Fruit fly (Drosophila melanogaster) whole organism, pupa: ENCODE measurements around the gene Fdh.
A peak's percentile ranks its signal among the peaks of the same experiment; 100 is the strongest.

Experiments used
- CG10348 ChIP-seq: fragments of 200-800 bp; sonication (Bioruptor generic); IDR thresholded peaks from 2 replicates; pipeline ENCODE4 v1.3.6; 2022; ENCODE audit warnings: missing biosample characterization, missing genetic modification characterization
- CG12605 ChIP-seq: fragments of 200-800 bp; sonication (Bioruptor generic); IDR thresholded peaks from 2 replicates; pipeline ENCODE4 v1.3.6; 2022; ENCODE audit warnings: missing biosample characterization, missing genetic modification characterization
- CG13204 ChIP-seq: fragments of 200-800 bp; sonication (Bioruptor generic); optimal IDR thresholded peaks from 2 replicates; lab custom pipeline; 2018; ENCODE audit warnings: missing biosample characterization, mild to moderate bottlenecking, missing genetic modification characterization, moderate library complexity
- CG14655 ChIP-seq: fragments of 200-800 bp; sonication (Bioruptor generic); optimal IDR thresholded peaks from 3 replicates; lab custom pipeline; 2017; ENCODE audit warnings: mild to moderate bottlenecking, missing biosample characterization, missing genetic modification reagents, missing genetic modification characterization
- CG15710 ChIP-seq: fragments of 200-800 bp; sonication (Bioruptor generic); optimal IDR thresholded peaks from 2 replicates; lab custom pipeline; 2018; ENCODE audit warnings: missing biosample characterization, mild to moderate bottlenecking, missing genetic modification characterization, moderate library complexity
- CG17806 ChIP-seq: fragments of 200-800 bp; sonication (Bioruptor generic); optimal IDR thresholded peaks from 2 replicates; lab custom pipeline; 2018; ENCODE audit warnings: missing biosample characterization, mild to moderate bottlenecking, missing genetic modification characterization, moderate library complexity
- CG32121 ChIP-seq: fragments of 200-800 bp; sonication (Bioruptor generic); IDR thresholded peaks from 2 replicates; pipeline ENCODE4 v1.3.6; 2022; ENCODE audit warnings: missing biosample characterization, missing genetic modification characterization
- CG34367 ChIP-seq: fragments of 200-800 bp; sonication (Bioruptor generic); optimal IDR thresholded peaks from 2 replicates; lab custom pipeline; 2018; ENCODE audit warnings: missing biosample characterization, mild to moderate bottlenecking, missing genetic modification characterization
- CG4496 ChIP-seq: fragments of 200-800 bp; sonication (Bioruptor generic); IDR thresholded peaks from 3 replicates; pipeline ENCODE4 v1.3.6; 2022; ENCODE audit warnings: missing biosample characterization, missing genetic modification characterization
- CG8159 ChIP-seq: fragments of 200-800 bp; sonication (Bioruptor generic); optimal IDR thresholded peaks from 3 replicates; lab custom pipeline; 2018; ENCODE audit warnings: missing biosample characterization, mild to moderate bottlenecking, missing genetic modification characterization, moderate library complexity
- CG8301 ChIP-seq: fragments of 200-800 bp; sonication (Bioruptor generic); optimal IDR thresholded peaks from 2 replicates; lab custom pipeline; 2018; ENCODE audit warnings: missing biosample characterization, mild to moderate bottlenecking, missing genetic modification characterization
- CG9948 ChIP-seq: fragments of 200-800 bp; sonication (Bioruptor generic); optimal IDR thresholded peaks from 2 replicates; lab custom pipeline; 2018; ENCODE audit warnings: missing biosample characterization, mild to moderate bottlenecking, missing genetic modification characterization, moderate library complexity
- D1 ChIP-seq: fragments of 200-800 bp; sonication (Bioruptor generic); optimal IDR thresholded peaks from 2 replicates; lab custom pipeline; 2018; ENCODE audit warnings: missing biosample characterization, mild to moderate bottlenecking, missing genetic modification characterization, moderate library complexity
- EcR ChIP-seq: fragments of 200-800 bp; sonication (Bioruptor generic); optimal IDR thresholded peaks from 3 replicates; lab custom pipeline; 2019; ENCODE audit warnings: missing biosample characterization, missing genetic modification characterization, mild to moderate bottlenecking, moderate library complexity, missing genetic modification reagents
- Ets98B ChIP-seq: fragments of 200-800 bp; sonication (Bioruptor generic); IDR thresholded peaks from 2 replicates; pipeline ENCODE4 v1.3.6; 2022; ENCODE audit warnings: missing biosample characterization, missing genetic modification characterization
- Pif1A ChIP-seq: fragments of 200-800 bp; sonication (Bioruptor generic); optimal IDR thresholded peaks from 3 replicates; lab custom pipeline; 2016; ENCODE audit warnings: missing biosample characterization, missing genetic modification characterization
- Pif1B ChIP-seq: fragments of 200-800 bp; sonication (Bioruptor generic); optimal IDR thresholded peaks from 3 replicates; lab custom pipeline; 2016; ENCODE audit warnings: missing biosample characterization, missing genetic modification characterization
- Snoo ChIP-seq: fragments of 200-800 bp; sonication (Bioruptor generic); optimal IDR thresholded peaks from 3 replicates; lab custom pipeline; 2017; ENCODE audit warnings: missing biosample characterization, mild to moderate bottlenecking, missing genetic modification characterization, inconsistent platforms
- fd96Ca ChIP-seq: fragments of 200-800 bp; sonication (Bioruptor generic); IDR thresholded peaks from 3 replicates; pipeline ENCODE4 v1.3.6; 2022; ENCODE audit warnings: missing biosample characterization, missing genetic modification characterization
- gl ChIP-seq: fragments of 200-800 bp; sonication (Bioruptor generic); optimal IDR thresholded peaks from 2 replicates; lab custom pipeline; 2018; ENCODE audit warnings: missing biosample characterization, mild to moderate bottlenecking, missing genetic modification characterization
- rn ChIP-seq: fragments of 200-800 bp; sonication (Bioruptor generic); IDR thresholded peaks from 2 replicates; pipeline ENCODE4 v1.3.6; 2022; ENCODE audit warnings: missing biosample characterization, missing genetic modification characterization

The Fdh gene

DNA sequence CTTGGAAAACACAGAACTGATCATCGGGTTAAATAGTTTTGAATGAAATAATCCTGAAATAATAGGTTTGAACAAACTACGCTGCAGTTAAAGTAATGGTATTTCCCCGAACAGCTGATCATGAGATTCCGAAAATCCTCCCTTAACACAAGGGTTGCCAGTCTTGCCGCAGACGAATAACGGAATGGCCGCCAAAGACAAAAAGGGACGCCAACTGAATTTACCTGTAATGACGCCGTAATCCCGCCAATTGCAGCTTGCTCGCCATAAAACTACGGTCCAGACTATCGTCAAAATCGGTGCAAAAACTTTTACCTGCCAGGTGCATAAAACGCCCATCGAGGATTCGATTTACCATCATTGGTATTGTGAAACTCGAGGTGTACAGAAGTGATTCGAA is 15.6 kb downstream of the Fdh start, which contains the start of gene CG4570:
TSS of gene CG4570 (plus strand) at position 190 of the 400 bp plus-strand sequence.
- TF ChIP-seq Ets98B (GFP tag; lab: Robert Waterston, UW), result no peak
- TF ChIP-seq CG32121, result no peak
- no peak for TF ChIP-seq CG4496 (GFP tag; lab: Robert Waterston, UW)
- TF ChIP-seq CG17806, result no peak
- no peak for TF ChIP-seq CG10348 (GFP tag; lab: Robert Waterston, UW)
- no peak for TF ChIP-seq EcR (GFP tag; lab: Kevin White, UChicago)
- TF ChIP-seq Pif1B (GFP tag; lab: Kevin White, UChicago), result no peak
- TF ChIP-seq CG8301, result no peak
- no peak for TF ChIP-seq CG8159 (tag; lab: Kevin White, UChicago)
- no peak for TF ChIP-seq D1 (tag; lab: Kevin White, UChicago)
- TF ChIP-seq Pif1A (GFP tag; lab: Kevin White, UChicago), result no peak
- TF ChIP-seq Snoo (tag; lab: Kevin White, UChicago), result no peak
- TF ChIP-seq gl (tag; lab: Kevin White, UChicago), result no peak
- no peak for TF ChIP-seq rn (GFP tag; lab: Robert Waterston, UW)

DNA sequence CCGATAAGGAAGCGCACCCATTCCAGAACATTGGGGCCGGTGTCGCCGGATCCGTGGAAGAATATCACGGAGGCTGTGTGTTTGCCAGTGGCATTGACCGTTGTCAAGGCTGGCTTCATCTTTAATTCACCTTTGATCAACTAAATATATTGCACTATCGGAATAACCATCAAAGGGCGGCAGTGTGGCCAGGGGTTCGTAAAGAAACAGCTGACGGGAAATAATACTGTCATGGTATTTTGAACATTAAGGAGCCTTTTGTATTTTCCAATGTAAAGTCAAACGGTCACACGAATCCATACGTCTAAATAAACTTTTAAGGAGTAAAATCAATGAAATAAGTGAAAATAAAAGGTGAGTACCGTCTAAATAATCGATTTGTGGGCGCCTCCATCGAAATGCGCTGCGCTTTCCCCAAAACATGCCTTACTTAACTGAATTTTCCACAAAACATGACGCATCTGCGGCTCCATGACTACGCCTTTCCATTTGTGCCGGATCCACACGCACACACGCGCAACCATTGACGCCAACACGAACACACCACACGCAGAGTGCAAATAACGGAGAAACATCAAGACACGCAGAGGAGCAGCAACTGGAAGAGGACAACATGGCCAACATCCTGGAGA is 17.8 kb downstream of the Fdh start, which contains the start of the genes CG6567 and CG4511:
TSS of gene CG6567 (minus strand) at position 209 of the 632 bp plus-strand sequence.
TSS of gene CG4511 (plus strand) at position 259 of the 632 bp plus-strand sequence.
- TF ChIP-seq CG4496 (GFP tag; lab: Robert Waterston, UW) (0 out of 3 replicates have a peak, but pooled peaks have one; percentile 35), EcR (GFP tag; lab: Kevin White, UChicago) (peak; percentile 32), Pif1A (GFP tag; lab: Kevin White, UChicago) (no peak), fd96Ca (GFP tag; lab: Robert Waterston, UW) (no peak)
- TF ChIP-seq, all 21 proteins: peak for 2

dm6 chr3R:10852232-10852774 is 19.9 kb downstream of the Fdh start, which contains the start of gene CG4565:
TSS of gene CG4565 (plus strand) at chr3R:10852724.
- no peak for TF ChIP-seq gl (tag; lab: Kevin White, UChicago)
- TF ChIP-seq CG8159 (tag; lab: Kevin White, UChicago), result no peak
- no peak for TF ChIP-seq CG14655 (GFP tag; lab: Kevin White, UChicago)
- TF ChIP-seq EcR (GFP tag; lab: Kevin White, UChicago), result peak; percentile 13
- TF ChIP-seq, all 21 proteins: peak for 1

DNA sequence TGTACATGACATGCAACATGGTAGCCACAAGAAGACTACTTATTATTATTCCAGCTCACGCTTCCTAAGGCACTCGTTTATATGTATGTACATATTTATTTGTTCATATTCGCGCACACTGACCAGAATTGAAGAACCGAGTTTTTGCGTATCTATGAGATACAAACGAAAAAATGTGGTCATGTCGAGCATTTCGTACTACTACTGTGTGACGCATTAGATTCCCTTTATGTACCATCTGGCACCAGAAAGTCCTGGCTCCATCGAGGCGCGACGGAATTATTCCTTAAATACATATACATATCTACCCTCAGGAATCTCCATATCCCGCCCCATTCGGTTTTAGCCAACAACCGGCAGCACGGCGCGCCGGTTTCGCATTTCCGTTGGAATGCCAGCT is 21.5 kb downstream of the Fdh start:
- TF ChIP-seq Ets98B (GFP tag; lab: Robert Waterston, UW) (no peak), CG14655 (GFP tag; lab: Kevin White, UChicago) (no peak), EcR (GFP tag; lab: Kevin White, UChicago) (no peak), CG15710 (tag; lab: Kevin White, UChicago) (no peak)

DNA sequence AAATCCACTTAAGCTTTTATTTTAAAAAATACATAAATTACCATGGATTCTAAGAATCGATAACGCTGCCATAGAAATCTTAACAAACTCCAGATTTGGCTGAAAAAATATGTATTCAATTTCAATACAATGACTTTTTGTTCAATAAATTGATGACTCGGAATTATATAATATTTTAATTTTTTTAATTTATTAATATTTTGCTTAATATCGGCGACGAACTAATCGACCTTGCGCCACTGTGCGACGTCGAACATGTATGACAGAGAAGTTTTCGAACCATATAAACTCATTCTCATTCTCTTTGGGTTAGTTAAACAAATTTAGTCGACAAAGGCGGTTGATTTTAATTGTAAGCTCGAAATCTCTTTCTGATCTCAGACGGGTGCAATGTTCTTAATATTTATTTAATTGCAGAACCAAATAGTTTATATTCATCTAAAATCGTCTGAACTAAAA is 22.6 kb downstream of the Fdh start, which contains the start of gene CG42394:
TSS of gene CG42394 (plus strand) at position 311 of the 459 bp plus-strand sequence.
- TF ChIP-seq CG15710 (tag; lab: Kevin White, UChicago) (peak; percentile 91), CG14655 (GFP tag; lab: Kevin White, UChicago) (peak; percentile 99), Pif1B (GFP tag; lab: Kevin White, UChicago) (peak; percentile 93), CG8301 (peak; percentile 96), CG12605 (GFP tag; lab: Robert Waterston, UW) (peak; percentile 90), CG13204 (GFP tag; lab: Kevin White, UChicago) (peak; percentile 62), CG10348 (GFP tag; lab: Robert Waterston, UW) (peak; percentile 52), CG9948 (peak; percentile 98), CG32121 (peak; percentile 95), Snoo (tag; lab: Kevin White, UChicago) (peak; percentile 95), CG4496 (GFP tag; lab: Robert Waterston, UW) (peak; percentile 95), D1 (tag; lab: Kevin White, UChicago) (peak; percentile 98), fd96Ca (GFP tag; lab: Robert Waterston, UW) (peak; percentile 88; the same call in 2 of the 3 replicates), Ets98B (GFP tag; lab: Robert Waterston, UW) (peak; percentile 94), EcR (GFP tag; lab: Kevin White, UChicago) (peak; percentile 76), CG34367 (peak; percentile 91), rn (GFP tag; lab: Robert Waterston, UW) (peak; percentile 83), Pif1A (GFP tag; lab: Kevin White, UChicago) (peak; percentile 85), gl (tag; lab: Kevin White, UChicago) (peak; percentile 80), CG17806 (peak; percentile 98), CG8159 (tag; lab: Kevin White, UChicago) (peak; percentile 97)
- TF ChIP-seq, all 21 proteins: peak for 21

DNA sequence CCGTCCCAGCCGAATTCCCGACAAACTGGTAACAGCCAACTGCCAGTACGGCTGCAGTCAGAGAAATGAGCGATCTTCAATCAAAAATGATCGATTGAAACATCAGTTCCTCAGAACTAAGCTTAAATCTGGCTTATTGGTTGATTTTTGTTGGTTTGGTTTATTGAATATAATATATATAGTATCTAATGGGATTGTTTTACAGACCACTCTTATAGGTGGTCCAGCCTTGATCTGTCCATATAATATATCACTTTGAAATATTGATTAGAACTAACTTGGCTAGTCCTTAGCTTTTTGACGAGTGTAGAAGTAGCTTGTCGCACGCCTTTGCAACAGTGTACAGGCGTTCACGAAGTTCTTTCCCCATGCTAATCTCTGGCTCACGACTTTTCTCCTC is 29.8 kb downstream of the Fdh start:
- TF ChIP-seq CG12605 (GFP tag; lab: Robert Waterston, UW), result no peak
- no peak for TF ChIP-seq rn (GFP tag; lab: Robert Waterston, UW)
- TF ChIP-seq gl (tag; lab: Kevin White, UChicago), result peak; percentile 11
- no peak for TF ChIP-seq CG32121
- no peak for TF ChIP-seq CG10348 (GFP tag; lab: Robert Waterston, UW)
- TF ChIP-seq EcR (GFP tag; lab: Kevin White, UChicago), result no peak
- no peak for TF ChIP-seq D1 (tag; lab: Kevin White, UChicago)
- no peak for TF ChIP-seq Ets98B (GFP tag; lab: Robert Waterston, UW)
- TF ChIP-seq CG4496 (GFP tag; lab: Robert Waterston, UW), result no peak
- peak; percentile 37 for TF ChIP-seq CG9948
- TF ChIP-seq CG34367, result peak; percentile 32
- no peak for TF ChIP-seq Pif1A (GFP tag; lab: Kevin White, UChicago)
- peak; percentile 44 for TF ChIP-seq CG15710 (tag; lab: Kevin White, UChicago)
- TF ChIP-seq CG8301, result peak; percentile 47
- TF ChIP-seq Snoo (tag; lab: Kevin White, UChicago), result no peak
- TF ChIP-seq CG13204 (GFP tag; lab: Kevin White, UChicago), result peak; percentile 42
- TF ChIP-seq Pif1B (GFP tag; lab: Kevin White, UChicago), result no peak
- no peak for TF ChIP-seq fd96Ca (GFP tag; lab: Robert Waterston, UW)
- peak; percentile 52 for TF ChIP-seq CG8159 (tag; lab: Kevin White, UChicago)
- peak; percentile 42 for TF ChIP-seq CG17806
- TF ChIP-seq CG14655 (GFP tag; lab: Kevin White, UChicago), result peak; percentile 75
